Worm (Caenorhabditis elegans): ENCODE results near the gene M04B2.7.

DNA sequence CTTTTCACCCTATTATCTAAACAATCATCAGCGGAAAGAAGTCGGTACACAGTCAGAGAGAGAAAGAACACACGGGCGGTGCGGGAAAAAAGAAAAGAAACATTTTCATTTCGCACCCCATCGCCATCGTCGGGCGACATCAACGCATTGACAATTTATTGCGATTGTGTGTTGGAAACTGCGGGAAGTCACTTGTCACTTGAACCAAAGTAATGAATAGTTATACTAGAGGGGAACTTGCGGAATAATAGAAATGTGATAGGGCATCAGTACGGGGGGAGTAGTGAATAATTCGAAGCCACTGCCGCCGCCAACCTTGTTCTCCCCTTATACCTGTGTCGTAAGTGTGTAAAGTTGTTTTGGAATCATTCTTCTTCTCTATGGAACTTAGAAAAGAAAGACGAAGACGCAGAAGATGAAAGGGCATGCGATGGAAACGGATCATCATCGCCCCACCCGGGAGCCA is 22.8 kb upstream of the M04B2.7 start:
- TF ChIP-seq him-1 (tag; optimal IDR thresholded peaks at IDR 0.05), result no peak
- no peak for TF ChIP-seq dao-5 (tag; optimal IDR thresholded peaks at IDR 0.05)
- TF ChIP-seq W03F9.2 (tag; optimal IDR thresholded peaks at IDR 0.05), result no peak
